Worm (Caenorhabditis elegans): Measurements from ENCODE around the gene lido-10.

lido-10 gene

ce11 chrII:3019807-3020206 is 17.5 kb downstream of the lido-10 start, which contains the start of gene clec-3:
Gene clec-3 (minus strand): TSS chrII:3019907.
- TF ChIP-seq nhr-232 (tag; optimal IDR thresholded peaks at IDR 0.05) (no peak), Y22D7AL.16 (tag; optimal IDR thresholded peaks at IDR 0.05) (no peak), ceh-18 (tag; optimal IDR thresholded peaks at IDR 0.05) (no peak), pax-1 (tag; optimal IDR thresholded peaks at IDR 0.05) (no peak), sox-4 (tag; optimal IDR thresholded peaks at IDR 0.05) (no peak), ceh-48 (tag; optimal IDR thresholded peaks at IDR 0.05) (no peak), pag-3 (tag; optimal IDR thresholded peaks at IDR 0.05; ENCODE audit: borderline replicate concordance) (no peak), zip-5 (tag; optimal IDR thresholded peaks at IDR 0.05) (no peak), C08G9.2 (tag; optimal IDR thresholded peaks at IDR 0.05) (no peak), ceh-31 (tag; optimal IDR thresholded peaks at IDR 0.05) (no peak), madf-2 (tag; optimal IDR thresholded peaks at IDR 0.05) (no peak), pqm-1 (tag; optimal IDR thresholded peaks at IDR 0.05) (no peak), dmd-4 (tag; optimal IDR thresholded peaks at IDR 0.05; ENCODE audit: borderline replicate concordance) (no peak), ahr-1 (tag; optimal IDR thresholded peaks at IDR 0.05) (no peak), npax-4 (tag; optimal IDR thresholded peaks at IDR 0.05) (no peak), ceh-14 (tag; optimal IDR thresholded peaks at IDR 0.05) (no peak)

- TF ChIP-seq pag-3 (tag; optimal IDR thresholded peaks at IDR 0.05; ENCODE audit: borderline replicate concordance) = no peak
- no peak for TF ChIP-seq hlh-8 (tag; optimal IDR thresholded peaks at IDR 0.05)
- TF ChIP-seq tbx-7 (tag; optimal IDR thresholded peaks at IDR 0.05) = no peak
- TF ChIP-seq unc-86 (tag; optimal IDR thresholded peaks at IDR 0.05) = no peak
- no peak for TF ChIP-seq unc-3 (GFP tag; conservative IDR thresholded peaks at IDR 0.05)
- no peak for TF ChIP-seq unc-3 (tag; optimal IDR thresholded peaks at IDR 0.05)
These were observed 18.6 kb downstream of the lido-10 start for ce11 chrII:3020899-3021298.

- TF ChIP-seq tbx-2 (tag; optimal IDR thresholded peaks at IDR 0.05) = no peak
- no peak for TF ChIP-seq K09A11.1 (tag; optimal IDR thresholded peaks at IDR 0.05; ENCODE audit: insufficient read depth)
- TF ChIP-seq ceh-9 (tag; optimal IDR thresholded peaks at IDR 0.05) = no peak
- no peak for TF ChIP-seq hlh-8 (tag; optimal IDR thresholded peaks at IDR 0.05)
- no peak for TF ChIP-seq ceh-31 (tag; optimal IDR thresholded peaks at IDR 0.05)
These were observed 21.1 kb downstream of the lido-10 start, which contains the start of gene clec-2 for ce11 chrII:3023381-3023935. Gene clec-2 (minus strand): TSS chrII:3023431.

DNA sequence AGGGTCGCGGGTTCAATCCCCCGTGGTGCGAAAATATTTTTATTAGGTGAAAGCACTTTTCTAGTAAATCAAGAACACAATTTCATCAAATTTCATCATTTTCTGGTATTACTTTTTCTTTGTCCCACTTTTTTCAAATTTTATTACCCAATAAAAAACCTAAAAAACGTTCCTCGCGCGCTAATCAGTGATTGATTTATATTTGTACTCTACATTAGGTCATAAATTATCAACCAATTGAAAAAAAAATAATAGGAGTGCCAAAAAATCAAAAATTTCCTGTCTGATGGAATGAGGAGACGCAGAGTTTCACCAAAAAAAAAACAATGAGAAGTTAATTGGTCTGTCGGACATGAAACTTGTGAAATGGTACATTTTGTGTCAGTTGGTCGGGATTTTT is 22.3 kb downstream of the lido-10 start:
- no peak for TF ChIP-seq tbx-2 (tag; optimal IDR thresholded peaks at IDR 0.05)
- no peak for TF ChIP-seq pha-4 (tag; optimal IDR thresholded peaks at IDR 0.05)
- no peak for TF ChIP-seq ceh-45 (GFP tag; IDR thresholded peaks at IDR 0.05)
- TF ChIP-seq syd-9 (tag; optimal IDR thresholded peaks at IDR 0.05) = no peak
- TF ChIP-seq nhr-11 (tag; optimal IDR thresholded peaks at IDR 0.05) = no peak

DNA sequence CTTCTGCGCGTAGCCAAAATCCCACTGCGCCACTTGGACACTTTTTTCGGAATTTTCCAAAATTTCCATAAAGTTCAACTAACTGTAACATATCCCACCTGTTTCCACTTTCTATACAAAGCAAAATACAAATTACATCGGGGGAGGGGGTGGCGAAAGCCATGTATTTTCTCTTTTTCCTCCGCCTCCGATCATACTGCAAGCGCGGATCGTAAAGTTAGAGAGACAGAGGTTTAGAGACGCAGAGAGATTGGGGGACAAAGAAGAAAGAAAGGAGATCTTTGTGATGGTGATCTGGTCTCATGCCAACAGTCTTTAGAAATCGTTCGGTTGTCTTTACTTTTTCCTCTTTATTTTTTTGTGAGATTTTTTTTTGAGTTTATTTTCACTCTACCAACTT is 26.0 kb downstream of the lido-10 start:
- no peak for TF ChIP-seq pag-3 (tag; optimal IDR thresholded peaks at IDR 0.05; ENCODE audit: borderline replicate concordance)
- no peak for TF ChIP-seq zip-5 (tag; optimal IDR thresholded peaks at IDR 0.05)
- TF ChIP-seq sox-4 (tag; optimal IDR thresholded peaks at IDR 0.05) = no peak
- TF ChIP-seq tbx-7 (tag; optimal IDR thresholded peaks at IDR 0.05) = no peak
- no peak for TF ChIP-seq ceh-34 (tag; optimal IDR thresholded peaks at IDR 0.05)
- TF ChIP-seq hlh-15 (tag; optimal IDR thresholded peaks at IDR 0.05) = no peak
- no peak for TF ChIP-seq pha-2 (tag; optimal IDR thresholded peaks at IDR 0.05)
- TF ChIP-seq dmd-4 (tag; optimal IDR thresholded peaks at IDR 0.05; ENCODE audit: borderline replicate concordance) = no peak
- no peak for TF ChIP-seq hlh-13 (GFP tag; optimal IDR thresholded peaks at IDR 0.05)
- no peak for TF ChIP-seq syd-9 (tag; optimal IDR thresholded peaks at IDR 0.05)
- no peak for TF ChIP-seq fax-1 (tag; optimal IDR thresholded peaks at IDR 0.05)
- TF ChIP-seq unc-55 (GFP tag; optimal IDR thresholded peaks at IDR 0.05) = no peak
- no peak for TF ChIP-seq ref-2 (tag; optimal IDR thresholded peaks at IDR 0.05)
